Worm (Caenorhabditis elegans): Measurements from ENCODE around the gene gadr-3.

ce11 chrIII:6268061-6268460, 17.7 kb downstream of the gadr-3 start, which contains the start of gene srg-7:
- TF ChIP-seq nhr-11 (tag; optimal IDR thresholded peaks at IDR 0.05) (no peak), mdl-1 (tag; optimal IDR thresholded peaks at IDR 0.05) (no peak), nhr-77 (tag; optimal IDR thresholded peaks at IDR 0.05) (no peak), ztf-1 (GFP tag; conservative IDR thresholded peaks at IDR 0.05) (no peak), unc-39 (tag; optimal IDR thresholded peaks at IDR 0.05) (no peak), aly-2 (tag; optimal IDR thresholded peaks at IDR 0.05) (no peak), ztf-11 (tag; optimal IDR thresholded peaks at IDR 0.05) (no peak), snpc-4 (tag; optimal IDR thresholded peaks at IDR 0.05) (no peak), mab-5 (tag; optimal IDR thresholded peaks at IDR 0.05) (no peak), mbf-1 (tag; optimal IDR thresholded peaks at IDR 0.05) (no peak)

Measured in whole organism, L2 larva.